Fruit fly (Drosophila melanogaster): Measurements from ENCODE around the gene orb2.

Gene orb2

dm6 chr3L:8925679-8926078, 28.6 kb downstream of the orb2 start (continued):
- TF ChIP-seq CG8290 (GFP tag; optimal IDR thresholded peaks at IDR 0.05) (peak; percentile 12), CG8290 (tag; optimal IDR thresholded peaks at IDR 0.05) (peak in 1 of 2 experiments; percentile 1), Doc2 (GFP tag; IDR thresholded peaks at IDR 0.05) (no peak), Atf-2 (GFP tag; optimal IDR thresholded peaks at IDR 0.05) (no peak), CG2678 (tag; optimal IDR thresholded peaks at IDR 0.05) (peak; percentile 67), cg (GFP tag; optimal IDR thresholded peaks at IDR 0.05) (no peak), CG1024 (GFP tag; IDR thresholded peaks at IDR 0.05) (peak; percentile 38; the same call in 1 of the 2 replicates), sqz (GFP tag; optimal IDR thresholded peaks at IDR 0.05) (peak; percentile 14), CG18011 (GFP tag; optimal IDR thresholded peaks at IDR 0.05) (no peak), Rx (GFP tag; IDR thresholded peaks at IDR 0.05) (no peak), seq (GFP tag; IDR thresholded peaks at IDR 0.05) (no peak), odd (GFP tag; optimal IDR thresholded peaks at IDR 0.05) (peak; percentile 63), CG13894 (tag; optimal IDR thresholded peaks at IDR 0.05) (no peak), Ptx1 (GFP tag; IDR thresholded peaks at IDR 0.05) (no peak), BEAF-32 (GFP tag; optimal IDR thresholded peaks at IDR 0.05) (no peak), ttk (GFP tag; IDR thresholded peaks at IDR 0.05) (0 out of 2 replicates have a peak, but pooled peaks have one; percentile 16), grau (tag; optimal IDR thresholded peaks at IDR 0.05) (no peak), zfh2 (GFP tag; optimal IDR thresholded peaks at IDR 0.05) (no peak), onecut (GFP tag; IDR thresholded peaks at IDR 0.05) (no peak; the same call in 1 of the 2 replicates), Vsx1 (GFP tag; optimal IDR thresholded peaks at IDR 0.05) (peak; percentile 3), CG11723 (GFP tag; optimal IDR thresholded peaks at IDR 0.05) (peak; percentile 2), CG18619 (GFP tag; optimal IDR thresholded peaks at IDR 0.05) (no peak), yki (optimal IDR thresholded peaks at IDR 0.05) (no peak), usp (GFP tag; optimal IDR thresholded peaks at IDR 0.05) (no peak), al (GFP tag; IDR thresholded peaks at IDR 0.05) (no peak), Tbp (GFP tag; optimal IDR thresholded peaks at IDR 0.05) (no peak), HmgD (GFP tag; optimal IDR thresholded peaks at IDR 0.05) (no peak), amos (GFP tag; IDR thresholded peaks at IDR 0.05; ENCODE audit: partially characterized antibody) (no peak), CG32532 (GFP tag; IDR thresholded peaks at IDR 0.05) (no peak), corto (GFP tag; optimal IDR thresholded peaks at IDR 0.05) (no peak), CG9932 (GFP tag; IDR thresholded peaks at IDR 0.05) (no peak), sens-2 (GFP tag; IDR thresholded peaks at IDR 0.05) (no peak), CG10147 (GFP tag; optimal IDR thresholded peaks at IDR 0.05) (no peak), GATAe (GFP tag; conservative IDR thresholded peaks at IDR 0.05) (no peak), H2.0 (GFP tag; IDR thresholded peaks at IDR 0.05) (no peak), CG12744 (GFP tag; optimal IDR thresholded peaks at IDR 0.05) (no peak), CkIIα-i1 (GFP tag; IDR thresholded peaks at IDR 0.05) (no peak), scrt (GFP tag; optimal IDR thresholded peaks at IDR 0.05) (no peak), org-1 (GFP tag; optimal IDR thresholded peaks at IDR 0.05) (no peak), Sox102F (GFP tag; optimal IDR thresholded peaks at IDR 0.05) (peak; percentile 40), CG9876 (GFP tag; optimal IDR thresholded peaks at IDR 0.05) (no peak), nmo (GFP tag; optimal IDR thresholded peaks at IDR 0.05) (no peak), ash1 (GFP tag; optimal IDR thresholded peaks at IDR 0.05) (no peak), bcd (GFP tag; optimal IDR thresholded peaks at IDR 0.05) (no peak)

dm6 chr3L:8924999-8925398, 29.3 kb downstream of the orb2 start:
- TF ChIP-seq chif (GFP tag; optimal IDR thresholded peaks at IDR 0.05) (no peak), CG8388 (GFP tag; optimal IDR thresholded peaks at IDR 0.05) (no peak), Pdp1 (GFP tag; optimal IDR thresholded peaks at IDR 0.05) (no peak), Dbx (GFP tag; IDR thresholded peaks at IDR 0.05) (no peak), Hr3 (GFP tag; optimal IDR thresholded peaks at IDR 0.05) (no peak), Dfd (GFP tag; optimal IDR thresholded peaks at IDR 0.05) (no peak), cg (GFP tag; optimal IDR thresholded peaks at IDR 0.05) (peak; percentile 46), CG13775 (GFP tag; optimal IDR thresholded peaks at IDR 0.05) (no peak), fu2 (GFP tag; optimal IDR thresholded peaks at IDR 0.05) (no peak), CG10565 (GFP tag; optimal IDR thresholded peaks at IDR 0.05) (no peak), sima (GFP tag; optimal IDR thresholded peaks at IDR 0.05) (no peak), grau (tag; optimal IDR thresholded peaks at IDR 0.05) (no peak), CG17612 (GFP tag; IDR thresholded peaks at IDR 0.05) (no peak), TFAM (GFP tag; optimal IDR thresholded peaks at IDR 0.05) (no peak)

Measured in whole organism, embryonic.